Fruit fly (Drosophila melanogaster): ENCODE measurements around the gene CG6005.

DNA sequence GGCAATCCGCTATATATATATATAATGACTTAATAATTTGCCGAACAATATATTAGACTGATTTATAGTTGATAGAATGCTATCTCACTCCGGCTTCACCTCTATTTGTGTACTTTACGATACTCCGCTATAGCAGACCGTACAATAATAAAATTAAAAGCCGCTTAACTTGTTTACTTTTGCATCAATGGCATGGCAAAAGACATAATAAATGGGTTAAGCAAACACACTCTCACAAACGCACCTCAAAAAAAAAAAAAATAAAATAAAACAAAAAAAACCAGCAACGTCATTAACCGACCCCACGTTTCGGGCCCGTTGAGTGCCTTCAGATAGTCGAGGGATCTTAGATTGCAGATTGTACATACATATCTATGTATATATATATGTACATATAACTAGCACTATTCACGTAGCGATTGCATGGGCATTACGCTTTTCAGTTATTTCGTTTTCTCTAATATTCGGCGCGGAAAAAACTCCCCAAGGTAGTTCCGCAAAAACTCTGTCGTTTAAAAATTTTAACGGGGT is 44.1 kb upstream of the CG6005 start:
- TF ChIP-seq psq (optimal IDR thresholded peaks at IDR 0.05) (no peak), Sin3A (optimal IDR thresholded peaks at IDR 0.05) (no peak), h (optimal IDR thresholded peaks at IDR 0.05) (no peak), ttk (optimal IDR thresholded peaks at IDR 0.05) (no peak)

Data from Kc167 (cell line).